Fruit fly (Drosophila melanogaster): Measurements from ENCODE around the gene CG15445.

Gene CG15445

dm6 chrX:21116864-21117464, at the start of gene CG15445, which contains the start of gene unc:
Gene CG15445, plus strand, starts transcription at chrX:21117159.
Gene unc, minus strand, starts transcription at chrX:21116914.
- peak; percentile 3 for TF ChIP-seq pad (GFP tag; optimal IDR thresholded peaks at IDR 0.05)
- TF ChIP-seq bab1 (GFP tag; optimal IDR thresholded peaks at IDR 0.05), result peak; percentile 63
- no peak for TF ChIP-seq Clk (GFP tag; optimal IDR thresholded peaks at IDR 0.05)
- no peak for TF ChIP-seq tj (GFP tag; optimal IDR thresholded peaks at IDR 0.05)
- peak; percentile 31 for TF ChIP-seq ovo (GFP tag; optimal IDR thresholded peaks at IDR 0.05)
- TF ChIP-seq CG11617 (GFP tag; optimal IDR thresholded peaks at IDR 0.05), result no peak
- TF ChIP-seq CG1620 (GFP tag; optimal IDR thresholded peaks at IDR 0.05), result peak; percentile 21
- TF ChIP-seq Mnt (GFP tag; optimal IDR thresholded peaks at IDR 0.05), result peak; percentile 73
- TF ChIP-seq kay (GFP tag; ENCODE audit: borderline replicate concordance), result no peak

DNA sequence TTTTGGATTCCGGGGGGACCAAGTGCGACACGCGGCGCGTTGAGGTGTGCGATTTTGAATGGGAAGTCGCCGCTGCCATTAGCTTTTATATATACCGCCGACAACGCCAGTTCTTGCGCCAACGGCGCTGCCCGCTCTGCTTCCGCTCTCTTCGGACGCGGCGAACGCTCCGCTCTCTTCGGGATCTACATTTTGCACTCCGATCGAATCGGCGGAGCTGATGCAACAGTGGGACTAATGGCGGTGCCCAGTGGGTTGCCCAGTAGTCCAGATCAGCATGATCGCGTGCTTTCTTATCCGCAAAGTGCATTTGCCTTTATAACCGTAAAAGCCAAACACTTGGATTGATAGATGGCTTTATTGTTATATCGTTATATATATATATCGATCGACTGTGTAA, 49.5 kb upstream of the CG15445 start, which contains the start of gene CG32512:
TSS of gene CG32512 (minus strand) at position 67 of the 400 bp plus-strand sequence.
- no peak for TF ChIP-seq CG1620 (GFP tag; optimal IDR thresholded peaks at IDR 0.05)
- TF ChIP-seq Crg-1 (GFP tag; optimal IDR thresholded peaks at IDR 0.05), result no peak
- peak; percentile 17 for TF ChIP-seq kay (GFP tag; ENCODE audit: borderline replicate concordance)
- peak; percentile 18 for TF ChIP-seq Hr96 (GFP tag; optimal IDR thresholded peaks at IDR 0.05)

- peak; percentile 5 for TF ChIP-seq pad (GFP tag; optimal IDR thresholded peaks at IDR 0.05)
- no peak for TF ChIP-seq CG14711 (tag; optimal IDR thresholded peaks at IDR 0.05)
These were observed 49.1 kb upstream of the CG15445 start for dm6 chrX:21067908-21068307.

- no peak for TF ChIP-seq toe (GFP tag; optimal IDR thresholded peaks at IDR 0.05)
- TF ChIP-seq CG1620 (GFP tag; optimal IDR thresholded peaks at IDR 0.05), result no peak
- TF ChIP-seq CG5204 (GFP tag; optimal IDR thresholded peaks at IDR 0.05), result no peak
- no peak for TF ChIP-seq Hr96 (GFP tag; optimal IDR thresholded peaks at IDR 0.05)
- peak; percentile 20 for TF ChIP-seq cic (GFP tag; optimal IDR thresholded peaks at IDR 0.05)
- TF ChIP-seq CG14711 (tag; optimal IDR thresholded peaks at IDR 0.05), result no peak
- TF ChIP-seq Clk (GFP tag; optimal IDR thresholded peaks at IDR 0.05), result no peak
- TF ChIP-seq CG7101 (tag; optimal IDR thresholded peaks at IDR 0.05), result no peak
- TF ChIP-seq ovo (GFP tag; optimal IDR thresholded peaks at IDR 0.05), result peak; percentile 83
- TF ChIP-seq kay (GFP tag; ENCODE audit: borderline replicate concordance), result no peak
- no peak for TF ChIP-seq CG7045 (GFP tag; optimal IDR thresholded peaks at IDR 0.05)
- no peak for TF ChIP-seq CG33017 (tag; optimal IDR thresholded peaks at IDR 0.05)
- TF ChIP-seq bab1 (GFP tag; optimal IDR thresholded peaks at IDR 0.05), result no peak
- peak; percentile 38 for TF ChIP-seq pad (GFP tag; optimal IDR thresholded peaks at IDR 0.05)
- no peak for TF ChIP-seq cnc (optimal IDR thresholded peaks at IDR 0.05)
- peak; percentile 18 for TF ChIP-seq tj (GFP tag; optimal IDR thresholded peaks at IDR 0.05)
- TF ChIP-seq CG11617 (GFP tag; optimal IDR thresholded peaks at IDR 0.05), result no peak
- TF ChIP-seq Crg-1 (GFP tag; optimal IDR thresholded peaks at IDR 0.05), result no peak
- no peak for TF ChIP-seq CG12768 (GFP tag; optimal IDR thresholded peaks at IDR 0.05)
- peak; percentile 9 for TF ChIP-seq Mnt (GFP tag; optimal IDR thresholded peaks at IDR 0.05)
These were observed 45.1 kb upstream of the CG15445 start for dm6 chrX:21071693-21072357.

DNA sequence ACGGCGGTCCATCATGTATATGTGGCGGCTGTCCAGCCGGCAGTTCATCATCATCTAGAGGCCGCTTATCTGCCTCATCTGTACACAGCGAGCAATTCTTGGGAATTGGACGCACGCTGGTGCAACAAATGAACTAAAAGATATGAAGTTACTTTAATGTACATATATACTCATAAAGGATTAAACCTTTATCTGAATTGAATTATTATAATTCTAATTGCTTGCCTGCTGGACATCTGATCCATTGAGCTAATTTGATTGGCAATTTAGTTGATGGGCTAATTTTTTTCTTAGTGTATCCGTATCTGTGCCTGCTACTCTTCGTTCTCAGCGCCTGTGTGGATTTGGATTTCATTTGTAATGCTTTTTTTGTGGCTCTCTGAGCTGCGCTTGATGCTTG, 44.0 kb upstream of the CG15445 start:
- TF ChIP-seq CG5204 (GFP tag; optimal IDR thresholded peaks at IDR 0.05) (no peak), CG11617 (GFP tag; optimal IDR thresholded peaks at IDR 0.05) (no peak), cic (GFP tag; optimal IDR thresholded peaks at IDR 0.05) (no peak), Clk (GFP tag; optimal IDR thresholded peaks at IDR 0.05) (no peak), ovo (GFP tag; optimal IDR thresholded peaks at IDR 0.05) (no peak), kay (GFP tag; ENCODE audit: borderline replicate concordance) (no peak), CG1620 (GFP tag; optimal IDR thresholded peaks at IDR 0.05) (no peak), tj (GFP tag; optimal IDR thresholded peaks at IDR 0.05) (no peak), bab1 (GFP tag; optimal IDR thresholded peaks at IDR 0.05) (no peak), toe (GFP tag; optimal IDR thresholded peaks at IDR 0.05) (no peak), CG14711 (tag; optimal IDR thresholded peaks at IDR 0.05) (peak; percentile 17), Hr96 (GFP tag; optimal IDR thresholded peaks at IDR 0.05) (no peak), CG7045 (GFP tag; optimal IDR thresholded peaks at IDR 0.05) (peak; percentile 6)

DNA sequence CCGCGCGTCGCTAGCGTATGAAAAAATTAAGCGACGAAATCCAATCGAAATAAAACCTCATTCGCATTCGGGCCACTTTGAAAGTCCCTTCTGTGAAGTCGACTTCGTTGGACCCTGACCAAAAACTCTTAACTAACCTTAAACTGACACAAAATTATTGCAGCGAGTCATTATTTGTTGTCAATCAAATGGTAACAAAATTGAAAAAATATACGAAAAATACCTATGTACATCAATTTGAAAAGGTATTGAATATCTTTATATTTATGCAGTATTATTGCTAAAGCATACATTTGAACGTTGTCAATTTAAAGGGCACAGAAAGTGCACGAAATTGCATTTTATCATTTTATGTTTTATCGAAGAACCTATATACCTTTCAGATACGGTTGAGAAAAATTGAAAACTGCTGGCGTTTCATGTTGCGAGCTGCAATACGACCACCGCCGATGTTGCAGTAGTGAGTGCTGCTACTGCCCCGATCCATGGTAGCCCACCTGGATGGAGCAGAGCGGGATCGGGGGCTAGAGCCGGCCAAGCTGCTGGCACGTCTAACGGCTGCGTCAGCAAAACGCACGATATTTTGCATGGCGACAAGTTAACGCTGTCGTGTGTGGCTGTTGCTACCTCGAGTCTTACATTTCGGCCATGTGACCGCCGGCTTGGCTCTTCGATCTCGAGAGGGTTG, 43.2 kb upstream of the CG15445 start:
- TF ChIP-seq tj (GFP tag; optimal IDR thresholded peaks at IDR 0.05) (peak; percentile 98), CG5204 (GFP tag; optimal IDR thresholded peaks at IDR 0.05) (no peak), toe (GFP tag; optimal IDR thresholded peaks at IDR 0.05) (no peak), cic (GFP tag; optimal IDR thresholded peaks at IDR 0.05) (no peak)

- TF ChIP-seq CG1620 (GFP tag; optimal IDR thresholded peaks at IDR 0.05) (peak; percentile 31), tj (GFP tag; optimal IDR thresholded peaks at IDR 0.05) (no peak), bab1 (GFP tag; optimal IDR thresholded peaks at IDR 0.05) (peak; percentile 57), CG14711 (tag; optimal IDR thresholded peaks at IDR 0.05) (peak; percentile 14)
These were observed 42.6 kb upstream of the CG15445 start for dm6 chrX:21074329-21074708.
